Worm (Caenorhabditis elegans) whole organism, L4/young adult: ENCODE results near the gene F45H10.2.

Experiments
- dao-5 ChIP-seq: sonication (generic microtip); optimal IDR thresholded peaks from 2 replicates; lab custom pipeline; 2016; ENCODE audit warnings: missing genotype, missing genetic modification characterization, moderate library complexity, missing compliant biosample characterization

F45H10.2 gene

DNA sequence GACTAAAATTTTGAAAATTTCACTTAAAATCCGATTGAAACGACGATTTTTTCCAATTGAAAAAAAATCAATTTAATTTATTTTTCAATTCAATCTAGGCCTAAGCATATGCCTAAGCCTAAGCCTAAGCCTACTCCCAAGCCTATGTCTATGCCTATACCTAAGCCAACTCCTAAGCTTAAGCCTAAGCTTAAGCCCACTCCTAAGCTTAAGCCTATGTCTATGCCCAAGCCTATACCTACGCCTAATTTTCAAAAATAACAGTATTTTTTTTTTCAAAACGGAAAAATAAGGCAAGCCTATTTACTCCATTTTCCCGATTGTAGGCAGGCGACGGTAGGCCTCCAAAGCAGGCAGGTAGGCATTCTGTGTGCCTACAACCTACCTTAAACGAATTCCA lies 48.5 kb downstream of the F45H10.2 start:
- TF ChIP-seq dao-5 = no peak
